Fruit fly (Drosophila melanogaster) whole organism, embryonic: Measurements from ENCODE around the gene DENR.

Experiments used
- CG10543 ChIP-seq: fragments of 200-800 bp; sonication (Bioruptor generic); optimal IDR thresholded peaks from 3 replicates; lab custom pipeline; 2017; ENCODE audit warnings: missing biosample characterization, mild to moderate bottlenecking, missing genetic modification characterization, moderate library complexity
- CG11695 ChIP-seq: fragments of 200-800 bp; sonication (Bioruptor generic); IDR thresholded peaks from 3 replicates; pipeline ENCODE4 v1.3.6; 2022; ENCODE audit warnings: missing biosample characterization, missing genetic modification characterization
- CG12219 ChIP-seq: fragments of 200-800 bp; sonication (Bioruptor generic); optimal IDR thresholded peaks from 3 replicates; lab custom pipeline; 2018; ENCODE audit warnings: missing biosample characterization, mild to moderate bottlenecking, missing genetic modification characterization
- CG12769 ChIP-seq: fragments of 200-800 bp; sonication (Bioruptor generic); optimal IDR thresholded peaks from 2 replicates; lab custom pipeline; 2019; ENCODE audit warnings: missing biosample characterization, mild to moderate bottlenecking, missing genetic modification characterization, moderate library complexity
- CG1529 ChIP-seq: fragments of 200-800 bp; sonication (Bioruptor generic); optimal IDR thresholded peaks from 3 replicates; lab custom pipeline; 2018; ENCODE audit warnings: missing biosample characterization, missing genetic modification characterization
- CG15696 ChIP-seq: fragments of 200-800 bp; sonication (Bioruptor generic); optimal IDR thresholded peaks from 2 replicates; lab custom pipeline; 2019; ENCODE audit warnings: missing biosample characterization, mild to moderate bottlenecking, missing genetic modification characterization, moderate library complexity
- CG1602 ChIP-seq: fragments of 200-800 bp; sonication (Bioruptor generic); optimal IDR thresholded peaks from 3 replicates; lab custom pipeline; 2016; ENCODE audit warnings: missing biosample characterization, missing genetic modification characterization
- CG1647 ChIP-seq: fragments of 200-800 bp; sonication (Bioruptor generic); optimal IDR thresholded peaks from 3 replicates; lab custom pipeline; 2016; ENCODE audit warnings: missing biosample characterization, missing genetic modification characterization
- CG2116 ChIP-seq: fragments of 200-800 bp; sonication (Bioruptor generic); optimal IDR thresholded peaks from 3 replicates; lab custom pipeline; 2018; ENCODE audit warnings: missing biosample characterization, mild to moderate bottlenecking, missing genetic modification characterization
- CG2875 ChIP-seq: fragments of 200-800 bp; sonication (Bioruptor generic); optimal IDR thresholded peaks from 2 replicates; lab custom pipeline; 2017; ENCODE audit warnings: missing biosample characterization, mild to moderate bottlenecking, missing genetic modification characterization, missing genetic modification reagents
- CG30403 ChIP-seq: fragments of 200-800 bp; sonication (Bioruptor generic); optimal IDR thresholded peaks from 3 replicates; lab custom pipeline; 2016; ENCODE audit warnings: missing biosample characterization, missing genetic modification characterization
- CG3163 ChIP-seq: fragments of 200-800 bp; sonication (Bioruptor generic); optimal IDR thresholded peaks from 3 replicates; lab custom pipeline; 2016; ENCODE audit warnings: missing biosample characterization, missing genetic modification characterization
- CG3407 ChIP-seq: fragments of 200-800 bp; sonication (Bioruptor generic); optimal IDR thresholded peaks from 2 replicates; lab custom pipeline; 2018; ENCODE audit warnings: missing biosample characterization, mild to moderate bottlenecking, missing genetic modification characterization
- CG43689 ChIP-seq: fragments of 200-800 bp; sonication (Bioruptor generic); IDR thresholded peaks from 2 replicates; pipeline ENCODE4 v1.3.6; 2022; ENCODE audit warnings: missing biosample characterization, missing genetic modification characterization
- CG4617 ChIP-seq: fragments of 200-800 bp; sonication (Bioruptor generic); optimal IDR thresholded peaks from 3 replicates; lab custom pipeline; 2016; ENCODE audit warnings: missing biosample characterization, missing genetic modification characterization, borderline replicate concordance
- CG6765 ChIP-seq: fragments of 200-800 bp; sonication (Bioruptor generic); optimal IDR thresholded peaks from 3 replicates; lab custom pipeline; 2017; ENCODE audit warnings: missing biosample characterization, mild to moderate bottlenecking, missing genetic modification characterization
- CG8089 ChIP-seq: fragments of 200-800 bp; sonication (Bioruptor generic); optimal IDR thresholded peaks from 3 replicates; lab custom pipeline; 2016; ENCODE audit warnings: missing biosample characterization, missing genetic modification characterization
- CG9797 ChIP-seq: fragments of 200-800 bp; sonication (Bioruptor generic); optimal IDR thresholded peaks from 3 replicates; lab custom pipeline; 2018; ENCODE audit warnings: missing biosample characterization, mild to moderate bottlenecking, missing genetic modification characterization
- CG9817 ChIP-seq: fragments of 200-800 bp; sonication (Bioruptor generic); optimal IDR thresholded peaks from 2 replicates; lab custom pipeline; 2018; ENCODE audit warnings: missing biosample characterization, mild to moderate bottlenecking, missing genetic modification characterization, moderate library complexity
- CG9932 ChIP-seq: fragments of 200-800 bp; sonication (Bioruptor generic); IDR thresholded peaks from 2 replicates; pipeline ENCODE4 v1.3.6; 2022; ENCODE audit warnings: missing biosample characterization, missing genetic modification characterization
- CTCF ChIP-seq: fragments of 200-800 bp; sonication (Bioruptor generic); optimal IDR thresholded peaks from 2 replicates; lab custom pipeline; 2017; ENCODE audit warnings: missing biosample characterization, mild to moderate bottlenecking, missing genetic modification characterization, moderate library complexity
- CkIIα-i1 ChIP-seq: fragments of 200-800 bp; sonication (Bioruptor generic); IDR thresholded peaks from 2 replicates; pipeline ENCODE4 v1.3.6; 2022; ENCODE audit warnings: missing biosample characterization, missing genetic modification characterization
- CrebB ChIP-seq: fragments of 200-800 bp; sonication (Bioruptor generic); optimal IDR thresholded peaks from 3 replicates; lab custom pipeline; 2018; ENCODE audit warnings: missing biosample characterization, mild to moderate bottlenecking, missing genetic modification characterization
- ERR ChIP-seq: fragments of 200-800 bp; sonication (Bioruptor generic); optimal IDR thresholded peaks from 2 replicates; lab custom pipeline; 2016; ENCODE audit warnings: missing biosample characterization, missing genetic modification characterization
- Fer3 ChIP-seq: fragments of 200-800 bp; sonication (Bioruptor generic); optimal IDR thresholded peaks from 2 replicates; lab custom pipeline; 2018; ENCODE audit warnings: missing biosample characterization, mild to moderate bottlenecking, missing genetic modification characterization, moderate library complexity
- MESR4 ChIP-seq: fragments of 200-800 bp; sonication (Bioruptor generic); optimal IDR thresholded peaks from 2 replicates; lab custom pipeline; 2018; ENCODE audit warnings: missing biosample characterization, mild to moderate bottlenecking, missing genetic modification characterization, moderate library complexity
- Myb ChIP-seq: fragments of 200-800 bp; sonication (Bioruptor generic); optimal IDR thresholded peaks from 2 replicates; lab custom pipeline; 2016; ENCODE audit warnings: missing biosample characterization, missing genetic modification characterization
- Nf-YB ChIP-seq: fragments of 200-800 bp; sonication (Bioruptor generic); optimal IDR thresholded peaks from 3 replicates; lab custom pipeline; 2019; ENCODE audit warnings: missing biosample characterization, mild to moderate bottlenecking, missing genetic modification characterization, moderate library complexity
- Sin3A ChIP-seq: fragments of >200 bp; optimal IDR thresholded peaks from 2 replicates; lab custom pipeline; 2018
- ac ChIP-seq: fragments of 200-800 bp; sonication (Bioruptor generic); optimal IDR thresholded peaks from 3 replicates; lab custom pipeline; 2017; ENCODE audit warnings: missing biosample characterization, mild to moderate bottlenecking, missing genetic modification characterization
- ase ChIP-seq: fragments of 200-800 bp; sonication (Bioruptor generic); IDR thresholded peaks from 3 replicates; pipeline ENCODE4 v1.3.6; 2022; ENCODE audit warnings: missing biosample characterization, missing genetic modification characterization
- disco-r ChIP-seq: fragments of 200-800 bp; sonication (Bioruptor generic); optimal IDR thresholded peaks from 2 replicates; lab custom pipeline; 2016; ENCODE audit warnings: missing biosample characterization, missing genetic modification characterization
- dmrt11E ChIP-seq: fragments of 200-800 bp; sonication (Bioruptor generic); optimal IDR thresholded peaks from 3 replicates; lab custom pipeline; 2018; ENCODE audit warnings: missing biosample characterization, mild to moderate bottlenecking, missing genetic modification characterization, moderate library complexity
- fd64A ChIP-seq: fragments of 200-800 bp; sonication (Bioruptor generic); optimal IDR thresholded peaks from 3 replicates; lab custom pipeline; 2018; ENCODE audit warnings: missing biosample characterization, mild to moderate bottlenecking, missing genetic modification characterization
- grn ChIP-seq: fragments of 200-800 bp; sonication (Bioruptor generic); optimal IDR thresholded peaks from 3 replicates; lab custom pipeline; 2017; ENCODE audit warnings: missing biosample characterization, missing genetic modification characterization
- gsb-n ChIP-seq: fragments of 200-800 bp; sonication (Bioruptor generic); optimal IDR thresholded peaks from 3 replicates; lab custom pipeline; 2018; ENCODE audit warnings: missing biosample characterization, mild to moderate bottlenecking, missing genetic modification characterization
- hbn ChIP-seq: fragments of 200-800 bp; sonication (Bioruptor generic); IDR thresholded peaks from 2 replicates; pipeline ENCODE4 v1.3.6; 2022; ENCODE audit warnings: missing biosample characterization, missing genetic modification characterization; ENCODE audit not compliant: partially characterized antibody
- hkb ChIP-seq, 2 experiments: fragments of 200-800 bp in 1 of 2; fragments of >200 bp in 1 of 2; sonication (Bioruptor generic) in 1 of 2; IDR thresholded peaks in 1 of 2; optimal IDR thresholded peaks in 1 of 2; 2 replicates each; pipeline versions ENCODE4 v1.3.6 to Lab custom; 2017 to 2022; ENCODE audit warnings: missing biosample characterization in 1 of 2, missing genetic modification characterization in 1 of 2
- ken ChIP-seq: fragments of 200-800 bp; sonication (Bioruptor generic); IDR thresholded peaks from 3 replicates; pipeline ENCODE4 v1.3.6; 2022; ENCODE audit warnings: missing biosample characterization, missing genetic modification characterization
- lmd ChIP-seq: fragments of 200-800 bp; sonication (Bioruptor generic); IDR thresholded peaks from 2 replicates; pipeline ENCODE4 v1.3.6; 2022; ENCODE audit warnings: missing biosample characterization, missing genetic modification characterization
- lola ChIP-seq, 3 experiments: fragments of >200 bp in 2 of 3; fragments of 200-800 bp in 1 of 3; sonication (Bioruptor generic) in 1 of 3; optimal IDR thresholded peaks; 2 replicates each; lab custom pipeline; 2017 to 2019; ENCODE audit warnings: missing biosample characterization in 3 of 3, missing genetic modification characterization in 3 of 3, mild to moderate bottlenecking in 1 of 3, moderate library complexity in 1 of 3
- lov ChIP-seq, 2 experiments: fragments of 200-800 bp in 1 of 2; fragments of >200 bp in 1 of 2; sonication (Bioruptor generic) in 1 of 2; IDR thresholded peaks in 1 of 2; optimal IDR thresholded peaks in 1 of 2; 2 replicates in 1 of 2; 3 replicates in 1 of 2; pipeline versions ENCODE4 v1.3.6 to Lab custom; 2017 to 2022; ENCODE audit warnings: missing biosample characterization in 1 of 2, missing genetic modification characterization in 1 of 2
- odd ChIP-seq: fragments of 200-800 bp; sonication (Bioruptor generic); optimal IDR thresholded peaks from 2 replicates; lab custom pipeline; 2017; ENCODE audit warnings: missing biosample characterization, mild to moderate bottlenecking, missing genetic modification characterization
- pzg ChIP-seq: fragments of 200-800 bp; sonication (Bioruptor generic); optimal IDR thresholded peaks from 3 replicates; lab custom pipeline; 2018; ENCODE audit warnings: missing biosample characterization, mild to moderate bottlenecking, missing genetic modification characterization, moderate library complexity
- slou ChIP-seq: fragments of 200-800 bp; sonication (Bioruptor generic); optimal IDR thresholded peaks from 3 replicates; lab custom pipeline; 2016; ENCODE audit warnings: missing biosample characterization, missing genetic modification characterization
- sr ChIP-seq: fragments of 200-800 bp; sonication (Bioruptor generic); IDR thresholded peaks from 3 replicates; pipeline ENCODE4 v1.3.6; 2022; ENCODE audit warnings: missing biosample characterization, missing genetic modification characterization
- trem ChIP-seq: fragments of 200-800 bp; optimal IDR thresholded peaks from 3 replicates; lab custom pipeline; 2019; ENCODE audit warnings: missing biosample characterization, mild to moderate bottlenecking, missing genetic modification characterization, moderate library complexity
- tup ChIP-seq: fragments of 200-800 bp; sonication (Bioruptor generic); optimal IDR thresholded peaks from 2 replicates; lab custom pipeline; 2016; ENCODE audit warnings: missing biosample characterization, mild to moderate bottlenecking, missing genetic modification characterization, moderate library complexity
- unc-4 ChIP-seq: fragments of 200-800 bp; sonication (Bioruptor generic); IDR thresholded peaks from 2 replicates; pipeline ENCODE4 v1.3.6; 2022; ENCODE audit warnings: missing biosample characterization, missing genetic modification characterization; ENCODE audit not compliant: partially characterized antibody
- yki ChIP-seq: fragments of >200 bp; optimal IDR thresholded peaks from 3 replicates; lab custom pipeline; 2018
- zen ChIP-seq: fragments of 200-800 bp; sonication (Bioruptor generic); optimal IDR thresholded peaks from 3 replicates; lab custom pipeline; 2018; ENCODE audit warnings: missing biosample characterization, mild to moderate bottlenecking, missing genetic modification characterization, moderate library complexity

Gene DENR

dm6 chrX:16854746-16855145 lies 31.6 kb downstream of the DENR start (continued):
- peak; percentile 2 for TF ChIP-seq trem (tag; lab: Kevin White, UChicago)
- TF ChIP-seq CG3163 (GFP tag; lab: Kevin White, UChicago), result no peak
- TF ChIP-seq tup (GFP tag; lab: Kevin White, UChicago), result no peak
- TF ChIP-seq CG8089 (GFP tag; lab: Kevin White, UChicago), result no peak
- TF ChIP-seq CG10543 (GFP tag; lab: Kevin White, UChicago), result no peak
- peak; percentile 24 for TF ChIP-seq CG9817
- TF ChIP-seq slou, result no peak
- TF ChIP-seq lmd (GFP tag; lab: Robert Waterston, UW), result peak; percentile 46
- no peak for TF ChIP-seq yki (lab: Kevin White, UChicago)
- peak; percentile 22 for TF ChIP-seq CG3407
- no peak for TF ChIP-seq CG9797
- TF ChIP-seq disco-r (GFP tag; lab: Kevin White, UChicago), result no peak
- TF ChIP-seq CG9932 (GFP tag; lab: Robert Waterston, UW), result no peak
- TF ChIP-seq CG1529 (GFP tag; lab: Kevin White, UChicago), result peak; percentile 43
- no peak for TF ChIP-seq CG15696 (tag; lab: Kevin White, UChicago)
- no peak for TF ChIP-seq CG2116 (GFP tag; lab: Kevin White, UChicago)
- TF ChIP-seq lov (optimal IDR thresholded peaks at IDR 0.05; lab: Kevin White, UChicago), result no peak
- no peak for TF ChIP-seq lov (GFP tag; IDR thresholded peaks at IDR 0.05; lab: Robert Waterston, UW)
- no peak for TF ChIP-seq CG12769 (tag; lab: Kevin White, UChicago)
- TF ChIP-seq MESR4 (GFP tag; lab: Kevin White, UChicago), result no peak
- TF ChIP-seq odd, result peak; percentile 36
- TF ChIP-seq unc-4 (GFP tag; lab: Robert Waterston, UW), result no peak
- peak; percentile 45 for TF ChIP-seq CG12219 (GFP tag; lab: Kevin White, UChicago)
- no peak for TF ChIP-seq Myb (GFP tag; lab: Kevin White, UChicago)
- no peak for TF ChIP-seq pzg (GFP tag; lab: Kevin White, UChicago)
- no peak for TF ChIP-seq zen
- no peak for TF ChIP-seq fd64A (GFP tag; lab: Kevin White, UChicago)
- TF ChIP-seq CG30403, result peak; percentile 65
- TF ChIP-seq CG2875 (GFP tag; lab: Kevin White, UChicago), result peak; percentile 26
- no peak for TF ChIP-seq Sin3A
- TF ChIP-seq CTCF, result peak; percentile 35
- TF ChIP-seq CG1602, result peak; percentile 9
- TF ChIP-seq CG4617 (GFP tag; lab: Kevin White, UChicago), result no peak
- TF ChIP-seq gsb-n (tag; lab: Kevin White, UChicago), result peak; percentile 30
- TF ChIP-seq CG6765, result no peak
- TF ChIP-seq lola (GFP tag; optimal IDR thresholded peaks at IDR 0.05; lab: Kevin White, UChicago), result peak in 1 of 3 experiments; percentile 15
- TF ChIP-seq ase (GFP tag; lab: Robert Waterston, UW), result peak; percentile 14; the same call in 1 of the 3 replicates
- no peak for TF ChIP-seq CG43689 (GFP tag; lab: Robert Waterston, UW)
- TF ChIP-seq Nf-YB (GFP tag; lab: Kevin White, UChicago), result peak; percentile 34
- TF ChIP-seq CG11695, result peak; percentile 77
- no peak for TF ChIP-seq grn
- peak; percentile 13 for TF ChIP-seq Fer3 (tag; lab: Kevin White, UChicago)
- TF ChIP-seq dmrt11E (tag; lab: Kevin White, UChicago), result no peak
- TF ChIP-seq CrebB (tag; lab: Kevin White, UChicago), result no peak
- no peak for TF ChIP-seq ac
- TF ChIP-seq CG1647, result no peak
- no peak for TF ChIP-seq ERR
- TF ChIP-seq ken, result no peak
- TF ChIP-seq hkb (optimal IDR thresholded peaks at IDR 0.05; lab: Kevin White, UChicago), result no peak
- TF ChIP-seq hkb (GFP tag; IDR thresholded peaks at IDR 0.05; lab: Robert Waterston, UW), result peak; percentile 73
- TF ChIP-seq hbn (GFP tag; lab: Robert Waterston, UW), result no peak
- no peak for TF ChIP-seq CkIIα-i1 (GFP tag; lab: Robert Waterston, UW)
- no peak for TF ChIP-seq sr
